Fruit fly (Drosophila melanogaster) Kc167 (cell line): ENCODE results near the gene Max.

ENCODE experiments used
- Myc ChIP-seq: fragments of >200 bp; optimal IDR thresholded peaks from 2 replicates; lab custom pipeline; 2017; ENCODE audit warnings: missing external identifiers
- psq ChIP-seq: fragments of >200 bp; optimal IDR thresholded peaks from 2 replicates; lab custom pipeline; 2017; ENCODE audit warnings: missing external identifiers

DNA sequence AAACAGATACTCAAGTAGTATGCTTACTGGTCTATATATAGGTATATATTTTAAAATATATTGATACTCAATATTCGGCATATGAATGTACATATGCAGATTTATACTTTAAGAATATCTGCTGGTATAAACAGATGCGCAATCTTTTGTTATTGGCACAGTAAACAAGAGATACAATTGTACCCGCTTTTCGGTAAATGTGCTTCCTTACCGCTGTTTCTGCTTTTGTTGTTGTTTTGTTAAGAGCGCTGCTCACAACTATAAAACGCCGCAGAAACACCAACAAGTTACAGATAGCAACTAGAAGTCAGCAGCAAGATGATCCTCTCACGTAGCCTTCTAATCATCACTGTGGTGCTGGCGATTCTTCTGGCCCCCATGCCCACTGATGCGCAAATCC, 1.8 kb upstream of the Max start, which contains the start of gene CG45081:
- TF ChIP-seq Myc (lab: Kevin White, UChicago), result no peak
- no peak for TF ChIP-seq psq (lab: Kevin White, UChicago)
